Fruit fly (Drosophila melanogaster): Measurements from ENCODE around the gene Hrb87F.

Gene Hrb87F

dm6 chr3R:13660924-13661659 lies 761 bp upstream of the Hrb87F start, which contains the start of gene B52 (continued):
- TF ChIP-seq klu (GFP tag; IDR thresholded peaks at IDR 0.05) (0 out of 2 replicates have a peak, but pooled peaks have one; percentile 20), E2f2 (GFP tag; IDR thresholded peaks at IDR 0.05) (peak; percentile 50; the same call in 1 of the 2 replicates), shn (GFP tag; optimal IDR thresholded peaks at IDR 0.05) (peak; percentile 56), Dek (tag; optimal IDR thresholded peaks at IDR 0.05) (no peak), Taf1 (GFP tag; IDR thresholded peaks at IDR 0.05) (no peak; the same call in 1 of the 2 replicates), prd (optimal IDR thresholded peaks at IDR 0.05) (no peak), prd (GFP tag; IDR thresholded peaks at IDR 0.05) (peak; percentile 66), Hr78 (GFP tag; optimal IDR thresholded peaks at IDR 0.05) (no peak), kni (GFP tag; optimal IDR thresholded peaks at IDR 0.05) (peak; percentile 86), CG1233 (GFP tag; optimal IDR thresholded peaks at IDR 0.05) (peak; percentile 63), Ptx1 (GFP tag; IDR thresholded peaks at IDR 0.05) (peak; percentile 59), tap (tag; optimal IDR thresholded peaks at IDR 0.05) (no peak), Rx (GFP tag; IDR thresholded peaks at IDR 0.05) (peak; percentile 49; the same call in 1 of the 2 replicates), CG6689 (GFP tag; IDR thresholded peaks at IDR 0.05) (peak; percentile 43), CoRest (tag; optimal IDR thresholded peaks at IDR 0.05) (peak; percentile 50), H2.0 (GFP tag; IDR thresholded peaks at IDR 0.05) (no peak), Six4 (GFP tag; optimal IDR thresholded peaks at IDR 0.05) (no peak), CG12769 (tag; optimal IDR thresholded peaks at IDR 0.05) (peak; percentile 73), fd102C (GFP tag; optimal IDR thresholded peaks at IDR 0.05) (peak; percentile 45), Neu2 (GFP tag; optimal IDR thresholded peaks at IDR 0.05; ENCODE audit: borderline replicate concordance) (no peak), CG9797 (GFP tag; optimal IDR thresholded peaks at IDR 0.05) (peak; percentile 31), exex (tag; optimal IDR thresholded peaks at IDR 0.05) (no peak), hbn (GFP tag; IDR thresholded peaks at IDR 0.05; ENCODE audit: partially characterized antibody) (no peak), gt (GFP tag; IDR thresholded peaks at IDR 0.05) (no peak), CG15696 (tag; optimal IDR thresholded peaks at IDR 0.05) (peak; percentile 10), Scr (GFP tag; IDR thresholded peaks at IDR 0.05; ENCODE audit: partially characterized antibody) (peak; percentile 55), gro (GFP tag; optimal IDR thresholded peaks at IDR 0.05) (peak; percentile 39), psq (GFP tag; optimal IDR thresholded peaks at IDR 0.05) (no peak), eyg (GFP tag; optimal IDR thresholded peaks at IDR 0.05) (peak; percentile 59), CG3726 (GFP tag; IDR thresholded peaks at IDR 0.05) (no peak), tgo (GFP tag; IDR thresholded peaks at IDR 0.05) (peak; percentile 23; the same call in 1 of the 3 replicates), CG1832 (GFP tag; optimal IDR thresholded peaks at IDR 0.05) (no peak), CG7745 (tag; optimal IDR thresholded peaks at IDR 0.05) (no peak), corto (GFP tag; optimal IDR thresholded peaks at IDR 0.05) (no peak), Dip3 (GFP tag; optimal IDR thresholded peaks at IDR 0.05) (peak; percentile 17), emc (GFP tag; optimal IDR thresholded peaks at IDR 0.05) (peak; percentile 24), CG15479 (GFP tag; optimal IDR thresholded peaks at IDR 0.05) (peak; percentile 18), NFAT (GFP tag; IDR thresholded peaks at IDR 0.05) (peak; percentile 78; the same call in 1 of the 2 replicates), sim (GFP tag; IDR thresholded peaks at IDR 0.05) (no peak), CG13624 (GFP tag; optimal IDR thresholded peaks at IDR 0.05) (peak; percentile 64), lab (GFP tag; optimal IDR thresholded peaks at IDR 0.05) (peak; percentile 87), MTF-1 (GFP tag; optimal IDR thresholded peaks at IDR 0.05; ENCODE audit: borderline replicate concordance) (peak; percentile 87), CG16813 (GFP tag; IDR thresholded peaks at IDR 0.05; ENCODE audit: partially characterized antibody) (peak; percentile 60), CG2120 (GFP tag; optimal IDR thresholded peaks at IDR 0.05) (peak; percentile 12), her (GFP tag; optimal IDR thresholded peaks at IDR 0.05) (peak; percentile 71), CG10267 (tag; optimal IDR thresholded peaks at IDR 0.05) (peak; percentile 37), sens-2 (GFP tag; IDR thresholded peaks at IDR 0.05) (peak; percentile 73), abd-A (tag; optimal IDR thresholded peaks at IDR 0.05) (no peak), Camta (GFP tag; optimal IDR thresholded peaks at IDR 0.05) (peak; percentile 37)
